Worm (Caenorhabditis elegans): Measurements from ENCODE around the gene F36H1.3.
A peak's percentile ranks its signal among the peaks of the same experiment; 100 is the strongest.

Gene F36H1.3

DNA sequence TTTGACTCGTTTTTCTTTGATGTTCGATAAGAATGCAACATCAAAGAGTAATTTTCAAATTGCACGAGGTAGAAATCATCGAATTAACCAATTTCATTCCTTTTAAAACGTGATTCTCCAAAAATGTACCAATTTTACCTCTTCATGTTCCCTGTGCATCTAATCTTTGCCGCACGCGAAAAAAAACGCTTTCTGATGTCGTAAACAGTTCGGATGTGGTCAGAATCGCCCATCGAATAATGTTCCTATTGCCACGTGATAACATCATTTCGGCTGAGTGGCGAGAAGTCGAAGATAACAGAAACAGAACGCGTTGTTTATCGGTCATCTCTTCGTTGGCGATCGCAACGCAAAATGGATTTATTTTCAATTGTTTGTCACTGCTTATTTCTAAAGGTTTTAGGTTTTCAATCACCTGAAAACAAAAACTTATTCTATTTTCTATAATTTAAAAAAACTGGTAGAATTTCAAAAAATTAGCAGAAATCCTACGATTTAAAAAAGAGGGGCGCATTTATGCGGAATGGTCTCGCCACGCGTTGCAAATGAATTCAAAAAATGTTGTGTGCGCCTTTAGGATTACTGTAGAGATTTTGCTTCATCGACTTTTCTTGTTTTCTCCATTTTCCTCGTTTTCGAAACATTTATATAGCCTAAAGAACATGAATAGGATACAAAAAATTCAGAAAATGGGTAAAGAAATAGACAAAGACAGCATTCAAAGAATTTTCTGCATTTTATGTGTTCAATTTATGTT is 28.2 kb upstream of the F36H1.3 start, which contains the start of gene mogs-1 (continued):
- TF ChIP-seq ceh-44 (GFP tag; IDR thresholded peaks at IDR 0.05) (no peak), unc-62 (GFP tag; optimal IDR thresholded peaks at IDR 0.05 in 1 of 2) (no peak), unc-62 (tag; optimal IDR thresholded peaks at IDR 0.05) (no peak), php-3 (GFP tag; IDR thresholded peaks at IDR 0.05) (no peak), lir-3 (tag; optimal IDR thresholded peaks at IDR 0.05) (no peak), jun-1 (tag; optimal IDR thresholded peaks at IDR 0.05) (no peak), nhr-25 (tag; optimal IDR thresholded peaks at IDR 0.05; ENCODE audit: borderline replicate concordance, insufficient read depth) (peak; percentile 44), ZK337.2 (GFP tag; IDR thresholded peaks at IDR 0.05) (no peak), F10B5.3 (tag; optimal IDR thresholded peaks at IDR 0.05) (no peak), ztf-7 (tag; optimal IDR thresholded peaks at IDR 0.05) (no peak), mdt-29 (GFP tag; IDR thresholded peaks at IDR 0.05) (0 out of 2 replicates have a peak, but pooled peaks have one; percentile 53), ces-1 (GFP tag; optimal IDR thresholded peaks at IDR 0.05) (no peak), snpc-4 (tag; optimal IDR thresholded peaks at IDR 0.05) (no peak), mxl-3 (GFP tag; optimal IDR thresholded peaks at IDR 0.05) (peak; percentile 81), nhr-28 (tag; optimal IDR thresholded peaks at IDR 0.05) (peak; percentile 66), Y48G9A.11 (GFP tag; IDR thresholded peaks at IDR 0.05) (0 out of 2 replicates have a peak, but pooled peaks have one; percentile 21), lin-15B (tag; optimal IDR thresholded peaks at IDR 0.05) (no peak), ceh-28 (tag; optimal IDR thresholded peaks at IDR 0.05) (no peak), lin-39 (tag; optimal IDR thresholded peaks at IDR 0.05) (no peak), lim-7 (GFP tag; IDR thresholded peaks at IDR 0.05) (no peak), Y5F2A.4 (GFP tag; optimal IDR thresholded peaks at IDR 0.05) (no peak), fkh-10 (GFP tag; optimal IDR thresholded peaks at IDR 0.05) (no peak), ZK546.5 (tag; optimal IDR thresholded peaks at IDR 0.05) (no peak), nhr-48 (tag; optimal IDR thresholded peaks at IDR 0.05) (peak; percentile 24), hif-1 (tag; optimal IDR thresholded peaks at IDR 0.05) (no peak), daf-16 (GFP tag; optimal IDR thresholded peaks at IDR 0.05) (no peak), daf-16 (tag; optimal IDR thresholded peaks at IDR 0.05) (peak; percentile 78), lin-13 (GFP tag; optimal IDR thresholded peaks at IDR 0.05) (no peak), Y105C5A.15 (GFP tag; IDR thresholded peaks at IDR 0.05) (no peak), tra-1 (GFP tag; IDR thresholded peaks at IDR 0.05) (0 out of 2 replicates have a peak, but pooled peaks have one; percentile 5), mep-1 (tag; optimal IDR thresholded peaks at IDR 0.05) (peak; percentile 26), daf-19 (GFP tag; conservative IDR thresholded peaks at IDR 0.05) (no peak), nhr-41 (GFP tag; IDR thresholded peaks at IDR 0.05) (no peak), dmd-6 (GFP tag; IDR thresholded peaks at IDR 0.05) (no peak; the same call in 1 of the 2 replicates), lsy-2 (tag; optimal IDR thresholded peaks at IDR 0.05) (no peak), dmd-9 (GFP tag; IDR thresholded peaks at IDR 0.05) (no peak), hlh-11 (tag; optimal IDR thresholded peaks at IDR 0.05) (peak; percentile 69), mes-2 (tag; optimal IDR thresholded peaks at IDR 0.05; ENCODE audit: poor library complexity, severe bottlenecking) (peak; percentile 23), nhr-77 (tag; optimal IDR thresholded peaks at IDR 0.05) (peak; percentile 1), mdl-1 (tag; optimal IDR thresholded peaks at IDR 0.05) (peak in 1 of 2 experiments; percentile 87)

DNA sequence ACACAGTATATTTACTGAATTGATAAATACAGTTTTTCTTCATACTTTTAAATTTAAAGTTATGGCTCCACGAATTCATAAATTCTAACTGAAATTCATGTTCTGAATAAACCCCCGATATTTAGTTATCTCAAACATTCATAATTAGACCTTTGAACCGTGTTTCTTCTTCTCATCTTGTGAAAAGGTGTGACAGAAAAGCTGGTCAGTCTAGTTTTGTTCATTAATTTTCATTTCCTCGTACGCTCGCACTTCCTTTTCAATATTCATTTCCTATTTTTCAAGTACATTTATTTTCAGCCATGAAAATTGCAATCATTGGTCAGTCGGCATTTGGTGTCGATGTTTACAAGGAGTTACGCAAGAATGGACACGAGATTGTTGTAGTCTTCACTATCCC is 27.6 kb upstream of the F36H1.3 start, which contains the start of gene alh-3:
Gene alh-3, plus strand, starts transcription at position 301 of the 400 bp plus-strand sequence.
- TF ChIP-seq daf-12 (tag; optimal IDR thresholded peaks at IDR 0.05): no peak
- no peak for TF ChIP-seq nhr-41 (GFP tag; IDR thresholded peaks at IDR 0.05)
- TF ChIP-seq ztf-11 (tag; optimal IDR thresholded peaks at IDR 0.05): no peak
- no peak for TF ChIP-seq attf-4 (tag; optimal IDR thresholded peaks at IDR 0.05)
- no peak for TF ChIP-seq unc-130 (GFP tag; optimal IDR thresholded peaks at IDR 0.05)
- TF ChIP-seq ceh-32 (tag; optimal IDR thresholded peaks at IDR 0.05; ENCODE audit: poor library complexity): no peak
